Fruit fly (Drosophila melanogaster) whole organism, embryonic: ENCODE measurements around the gene CG4594.
A peak's percentile ranks its signal among the peaks of the same experiment; 100 is the strongest.

Experiments
- Asciz ChIP-seq: fragments of 200-800 bp; sonication (Bioruptor generic); optimal IDR thresholded peaks from 2 replicates; lab custom pipeline; 2017; ENCODE audit warnings: missing biosample characterization, mild to moderate bottlenecking, missing genetic modification characterization, missing genetic modification reagents
- Bdp1 ChIP-seq: fragments of 200-800 bp; sonication (Bioruptor generic); optimal IDR thresholded peaks from 3 replicates; lab custom pipeline; 2016; ENCODE audit warnings: missing biosample characterization, missing genetic modification characterization
- CG10267 ChIP-seq: fragments of 200-800 bp; sonication (Bioruptor generic); optimal IDR thresholded peaks from 2 replicates; lab custom pipeline; 2018; ENCODE audit warnings: missing biosample characterization, mild to moderate bottlenecking, missing genetic modification characterization, moderate library complexity
- CG11398 ChIP-seq: fragments of 200-800 bp; sonication (Bioruptor generic); optimal IDR thresholded peaks from 2 replicates; lab custom pipeline; 2016; ENCODE audit warnings: missing biosample characterization, missing genetic modification characterization
- CG11560 ChIP-seq: fragments of 200-800 bp; sonication (Bioruptor generic); IDR thresholded peaks from 3 replicates; pipeline ENCODE4 v1.3.6; 2022; ENCODE audit warnings: missing biosample characterization, missing genetic modification characterization
- CG13424 ChIP-seq: fragments of 200-800 bp; sonication (Bioruptor generic); optimal IDR thresholded peaks from 2 replicates; lab custom pipeline; 2019; ENCODE audit warnings: missing biosample characterization, mild to moderate bottlenecking, missing genetic modification characterization, moderate library complexity
- CG13775 ChIP-seq: fragments of 200-800 bp; sonication (Bioruptor generic); optimal IDR thresholded peaks from 3 replicates; lab custom pipeline; 2017; ENCODE audit warnings: missing biosample characterization, mild to moderate bottlenecking, missing genetic modification characterization
- CG14965 ChIP-seq: fragments of 200-800 bp; sonication (Bioruptor generic); optimal IDR thresholded peaks from 2 replicates; lab custom pipeline; 2016; ENCODE audit warnings: missing biosample characterization, missing genetic modification characterization, borderline replicate concordance
- CG15696 ChIP-seq: fragments of 200-800 bp; sonication (Bioruptor generic); optimal IDR thresholded peaks from 2 replicates; lab custom pipeline; 2019; ENCODE audit warnings: missing biosample characterization, mild to moderate bottlenecking, missing genetic modification characterization, moderate library complexity
- CG16815 ChIP-seq: fragments of 200-800 bp; sonication (Bioruptor generic); optimal IDR thresholded peaks from 3 replicates; lab custom pipeline; 2017; ENCODE audit warnings: missing biosample characterization, mild to moderate bottlenecking, missing genetic modification characterization
- CG17361 ChIP-seq: fragments of 200-800 bp; sonication (Bioruptor generic); IDR thresholded peaks from 3 replicates; pipeline ENCODE4 v1.3.6; 2022; ENCODE audit warnings: missing biosample characterization, missing genetic modification characterization
- CG17568 ChIP-seq: fragments of 200-800 bp; sonication (Bioruptor generic); optimal IDR thresholded peaks from 2 replicates; lab custom pipeline; 2018; ENCODE audit warnings: missing biosample characterization, mild to moderate bottlenecking, missing genetic modification characterization, moderate library complexity
- CG17829 ChIP-seq: fragments of 200-800 bp; optimal IDR thresholded peaks from 2 replicates; lab custom pipeline; 2019; ENCODE audit warnings: missing biosample characterization, mild to moderate bottlenecking, missing genetic modification characterization, moderate library complexity
- CG18599 ChIP-seq: fragments of 200-800 bp; sonication (Bioruptor generic); optimal IDR thresholded peaks from 3 replicates; lab custom pipeline; 2017; ENCODE audit warnings: missing biosample characterization, missing genetic modification characterization, mild to moderate bottlenecking, moderate library complexity, missing genetic modification reagents
- CG30431 ChIP-seq: fragments of 200-800 bp; sonication (Bioruptor generic); optimal IDR thresholded peaks from 2 replicates; lab custom pipeline; 2017; ENCODE audit warnings: missing biosample characterization, missing genetic modification characterization
- CG31224 ChIP-seq: fragments of 200-800 bp; sonication (Bioruptor generic); IDR thresholded peaks from 2 replicates; pipeline ENCODE4 v1.3.6; 2022; ENCODE audit warnings: missing biosample characterization, missing genetic modification characterization
- CG31365 ChIP-seq: fragments of 200-800 bp; sonication (Bioruptor generic); optimal IDR thresholded peaks from 2 replicates; lab custom pipeline; 2018; ENCODE audit warnings: missing biosample characterization, mild to moderate bottlenecking, missing genetic modification characterization
- CG32772 ChIP-seq: fragments of 200-800 bp; sonication (Bioruptor generic); IDR thresholded peaks from 2 replicates; pipeline ENCODE4 v1.3.6; 2022; ENCODE audit warnings: missing biosample characterization, missing genetic modification characterization
- CG6689 ChIP-seq: fragments of 200-800 bp; sonication (Bioruptor generic); IDR thresholded peaks from 2 replicates; pipeline ENCODE4 v1.3.6; 2022; ENCODE audit warnings: missing biosample characterization, missing genetic modification characterization
- CG7987 ChIP-seq: fragments of 200-800 bp; sonication (Bioruptor generic); optimal IDR thresholded peaks from 2 replicates; lab custom pipeline; 2018; ENCODE audit warnings: missing biosample characterization, mild to moderate bottlenecking, missing genetic modification characterization, moderate library complexity
- CG8359 ChIP-seq: fragments of 200-800 bp; sonication (Bioruptor generic); optimal IDR thresholded peaks from 2 replicates; lab custom pipeline; 2017; ENCODE audit warnings: missing biosample characterization, mild to moderate bottlenecking, missing genetic modification characterization, borderline replicate concordance
- CG8478 ChIP-seq: fragments of >200 bp; optimal IDR thresholded peaks from 2 replicates; lab custom pipeline; 2018
- CG9797 ChIP-seq: fragments of 200-800 bp; sonication (Bioruptor generic); optimal IDR thresholded peaks from 3 replicates; lab custom pipeline; 2018; ENCODE audit warnings: missing biosample characterization, mild to moderate bottlenecking, missing genetic modification characterization
- CoRest ChIP-seq: fragments of 200-800 bp; sonication (Bioruptor generic); optimal IDR thresholded peaks from 3 replicates; lab custom pipeline; 2018; ENCODE audit warnings: missing biosample characterization, mild to moderate bottlenecking, missing genetic modification characterization, moderate library complexity
- Fer1 ChIP-seq: fragments of 200-800 bp; sonication (Bioruptor generic); optimal IDR thresholded peaks from 2 replicates; lab custom pipeline; 2017; ENCODE audit warnings: missing biosample characterization, mild to moderate bottlenecking, missing genetic modification characterization
- MESR4 ChIP-seq: fragments of 200-800 bp; sonication (Bioruptor generic); optimal IDR thresholded peaks from 2 replicates; lab custom pipeline; 2018; ENCODE audit warnings: missing biosample characterization, mild to moderate bottlenecking, missing genetic modification characterization, moderate library complexity
- Med ChIP-seq: fragments of 200-800 bp; sonication (Bioruptor generic); peaks from one replicate; lab custom pipeline; 2016; ENCODE audit warnings: missing biosample characterization, missing genetic modification characterization, mild to moderate bottlenecking, inconsistent platforms, moderate library complexity
- NC2α ChIP-seq: fragments of 200-800 bp; sonication (Bioruptor generic); optimal IDR thresholded peaks from 2 replicates; lab custom pipeline; 2016; ENCODE audit warnings: missing biosample characterization, missing genetic modification characterization
- NfI ChIP-seq: fragments of 200-800 bp; sonication (Bioruptor generic); optimal IDR thresholded peaks from 3 replicates; lab custom pipeline; 2018; ENCODE audit warnings: missing biosample characterization, mild to moderate bottlenecking, missing genetic modification characterization, moderate library complexity
- Ravus ChIP-seq: fragments of 200-800 bp; sonication (Bioruptor generic); IDR thresholded peaks from 2 replicates; pipeline ENCODE4 v1.3.6; 2022; ENCODE audit warnings: missing biosample characterization, missing genetic modification characterization
- Side ChIP-seq: fragments of 200-800 bp; sonication (Bioruptor generic); optimal IDR thresholded peaks from 2 replicates; lab custom pipeline; 2016; ENCODE audit warnings: missing biosample characterization, missing genetic modification characterization
- Sry-β ChIP-seq: fragments of 200-800 bp; sonication (Bioruptor generic); optimal IDR thresholded peaks from 2 replicates; lab custom pipeline; 2018; ENCODE audit warnings: missing biosample characterization, mild to moderate bottlenecking, missing genetic modification characterization, moderate library complexity
- Ssrp ChIP-seq: fragments of 200-800 bp; sonication (Bioruptor generic); optimal IDR thresholded peaks from 2 replicates; lab custom pipeline; 2018; ENCODE audit warnings: missing biosample characterization, mild to moderate bottlenecking, missing genetic modification characterization, moderate library complexity
- TFAM ChIP-seq: fragments of 200-800 bp; sonication (Bioruptor generic); optimal IDR thresholded peaks from 2 replicates; lab custom pipeline; 2017; ENCODE audit warnings: missing biosample characterization, missing genetic modification characterization, inconsistent platforms
- Trl ChIP-seq, 3 experiments: fragments of >200 bp in 2 of 3; fragments of 200-800 bp in 1 of 3; sonication (Bioruptor generic) in 1 of 3; optimal IDR thresholded peaks; 2 replicates in 1 of 3; 3 replicates in 2 of 3; lab custom pipeline; 2016 to 2017; ENCODE audit warnings: missing biosample characterization in 1 of 3, missing genetic modification characterization in 1 of 3
- chinmo ChIP-seq: fragments of 200-800 bp; sonication (Bioruptor generic); IDR thresholded peaks from 4 replicates; pipeline ENCODE4 v1.3.6; 2022; ENCODE audit warnings: missing biosample characterization, missing genetic modification characterization; ENCODE audit not compliant: partially characterized antibody
- chm ChIP-seq: fragments of 200-800 bp; sonication (Bioruptor generic); IDR thresholded peaks from 2 replicates; pipeline ENCODE4 v1.3.6; 2022; ENCODE audit warnings: missing biosample characterization, missing genetic modification characterization
- disco-r ChIP-seq: fragments of 200-800 bp; sonication (Bioruptor generic); optimal IDR thresholded peaks from 2 replicates; lab custom pipeline; 2016; ENCODE audit warnings: missing biosample characterization, missing genetic modification characterization
- dmrt99B ChIP-seq: fragments of 200-800 bp; sonication (Bioruptor generic); optimal IDR thresholded peaks from 2 replicates; lab custom pipeline; 2018; ENCODE audit warnings: missing biosample characterization, mild to moderate bottlenecking, missing genetic modification characterization, moderate library complexity
- fd3F ChIP-seq: fragments of 200-800 bp; sonication (Bioruptor generic); optimal IDR thresholded peaks from 2 replicates; lab custom pipeline; 2018; ENCODE audit warnings: missing biosample characterization, mild to moderate bottlenecking, missing genetic modification characterization, moderate library complexity
- fru ChIP-seq: fragments of >200 bp; optimal IDR thresholded peaks from 2 replicates; lab custom pipeline; 2017
- gem ChIP-seq: fragments of 200-800 bp; sonication (Bioruptor generic); optimal IDR thresholded peaks from 2 replicates; lab custom pipeline; 2019; ENCODE audit warnings: missing biosample characterization, mild to moderate bottlenecking, missing genetic modification characterization, moderate library complexity
- kah ChIP-seq: fragments of 200-800 bp; sonication (Bioruptor generic); optimal IDR thresholded peaks from 2 replicates; lab custom pipeline; 2018; ENCODE audit warnings: missing biosample characterization, mild to moderate bottlenecking, missing genetic modification characterization
- kay ChIP-seq: fragments of 200-800 bp; sonication (Bioruptor generic); optimal IDR thresholded peaks from 2 replicates; lab custom pipeline; 2016; ENCODE audit warnings: missing biosample characterization, missing genetic modification characterization
- lilli ChIP-seq: fragments of 200-800 bp; sonication (Bioruptor generic); optimal IDR thresholded peaks from 3 replicates; lab custom pipeline; 2016; ENCODE audit warnings: missing biosample characterization, missing genetic modification characterization
- peb ChIP-seq: fragments of 200-800 bp; sonication (Bioruptor generic); IDR thresholded peaks from 2 replicates; pipeline ENCODE4 v1.3.6; 2022; ENCODE audit warnings: missing biosample characterization, missing genetic modification characterization
- repo ChIP-seq: fragments of 200-800 bp; sonication (Bioruptor generic); optimal IDR thresholded peaks from 2 replicates; lab custom pipeline; 2016; ENCODE audit warnings: missing biosample characterization, missing genetic modification characterization
- sens ChIP-seq: fragments of 200-800 bp; sonication (Bioruptor generic); peaks from one replicate; lab custom pipeline; 2016; ENCODE audit warnings: missing biosample characterization, missing genetic modification characterization
- tgo ChIP-seq: fragments of 200-800 bp; sonication (Bioruptor generic); IDR thresholded peaks from 3 replicates; pipeline ENCODE4 v1.3.6; 2022; ENCODE audit warnings: missing biosample characterization, missing genetic modification characterization
- tup ChIP-seq: fragments of 200-800 bp; sonication (Bioruptor generic); optimal IDR thresholded peaks from 2 replicates; lab custom pipeline; 2016; ENCODE audit warnings: missing biosample characterization, mild to moderate bottlenecking, missing genetic modification characterization, moderate library complexity
- zf30C ChIP-seq: fragments of 200-800 bp; sonication (Bioruptor generic); optimal IDR thresholded peaks from 3 replicates; lab custom pipeline; 2018; ENCODE audit warnings: missing biosample characterization, mild to moderate bottlenecking, missing genetic modification characterization

Gene CG4594

dm6 chr2L:9954119-9954518 is 34.2 kb downstream of the CG4594 start, which contains the start of the genes CG13126 and CG4709 (continued):
- TF ChIP-seq zf30C (GFP tag; lab: Kevin White, UChicago) (no peak), Ravus (GFP tag; lab: Robert Waterston, UW) (peak; percentile 67), lilli (GFP tag; lab: Kevin White, UChicago) (peak; percentile 81), fd3F (GFP tag; lab: Kevin White, UChicago) (peak; percentile 83), CoRest (tag; lab: Kevin White, UChicago) (peak; percentile 93), sens (peak; percentile 96), CG6689 (GFP tag; lab: Robert Waterston, UW) (peak; percentile 93), CG18599 (GFP tag; lab: Kevin White, UChicago) (peak; percentile 96), Med (GFP tag; lab: Kevin White, UChicago) (peak; percentile 90), CG30431 (GFP tag; lab: Kevin White, UChicago) (peak; percentile 71), CG31365 (tag; lab: Kevin White, UChicago) (peak; percentile 41), repo (no peak), CG8478 (lab: Kevin White, UChicago) (no peak), CG11398 (GFP tag; lab: Kevin White, UChicago) (no peak), CG31224 (GFP tag; lab: Robert Waterston, UW) (peak; percentile 79), chinmo (GFP tag; lab: Robert Waterston, UW) (no peak), CG8359 (GFP tag; lab: Kevin White, UChicago) (peak; percentile 76), peb (GFP tag; lab: Robert Waterston, UW) (peak; percentile 78), chm (GFP tag; lab: Robert Waterston, UW) (peak; percentile 33; the same call in 1 of the 2 replicates), disco-r (no peak), TFAM (peak; percentile 43), CG10267 (tag; lab: Kevin White, UChicago) (peak; percentile 99), Ssrp (tag; lab: Kevin White, UChicago) (peak; percentile 93), CG17829 (tag; lab: Kevin White, UChicago) (peak; percentile 97), NC2α (GFP tag; lab: Kevin White, UChicago) (no peak), tgo (GFP tag; lab: Robert Waterston, UW) (peak; percentile 91), CG11560 (tag; lab: Robert Waterston, UW) (no peak; the same call in 2 of the 3 replicates), NfI (GFP tag; lab: Kevin White, UChicago) (peak; percentile 87), CG17361 (GFP tag; lab: Robert Waterston, UW) (peak; percentile 97), MESR4 (GFP tag; lab: Kevin White, UChicago) (peak; percentile 23), Asciz (peak; percentile 90), gem (peak; percentile 96), Bdp1 (GFP tag; lab: Kevin White, UChicago) (peak; percentile 28), tup (GFP tag; lab: Kevin White, UChicago) (peak; percentile 56), CG17568 (GFP tag; lab: Kevin White, UChicago) (peak; percentile 85), Trl (optimal IDR thresholded peaks at IDR 0.05; lab: Kevin White, UChicago) (no peak), Trl (GFP tag; optimal IDR thresholded peaks at IDR 0.05; lab: Kevin White, UChicago) (peak; percentile 40), CG13775 (GFP tag; lab: Kevin White, UChicago) (peak; percentile 92), CG13424 (tag; lab: Kevin White, UChicago) (peak; percentile 92), kay (GFP tag; lab: Kevin White, UChicago) (peak; percentile 82), CG15696 (tag; lab: Kevin White, UChicago) (peak; percentile 95), CG7987 (GFP tag; lab: Kevin White, UChicago) (peak; percentile 60), dmrt99B (tag; lab: Kevin White, UChicago) (peak; percentile 94), kah (GFP tag; lab: Kevin White, UChicago) (peak; percentile 77), CG9797 (GFP tag; lab: Kevin White, UChicago) (peak; percentile 43), Sry-β (GFP tag; lab: Kevin White, UChicago) (peak; percentile 61), CG16815 (GFP tag; lab: Kevin White, UChicago) (peak; percentile 80), fru (lab: Kevin White, UChicago) (no peak), CG32772 (peak; percentile 89), Fer1 (GFP tag; lab: Kevin White, UChicago) (peak; percentile 94), CG14965 (GFP tag; lab: Kevin White, UChicago) (no peak), Side (GFP tag; lab: Kevin White, UChicago) (peak; percentile 28)
